Worm (Caenorhabditis elegans) whole organism, young adult: ENCODE results near the gene F55G11.6.
A peak's percentile ranks its signal among the peaks of the same experiment; 100 is the strongest.

ENCODE experiments used
- B0019.2 ChIP-seq: fragments of 200-800 bp; sonication (Bioruptor generic); conservative IDR thresholded peaks from 2 replicates; pipeline ENCODE4 v1.3.6; 2022; ENCODE audit warnings: missing genetic modification reagents, missing genetic modification characterization, missing compliant biosample characterization
- F10E7.11 ChIP-seq: sonication (generic microtip); optimal IDR thresholded peaks from 2 replicates; lab custom pipeline; 2017; ENCODE audit warnings: mild to moderate bottlenecking, missing genetic modification characterization, moderate library complexity, missing compliant biosample characterization
- F23B12.7 ChIP-seq: sonication (generic microtip); optimal IDR thresholded peaks from 2 replicates; lab custom pipeline; 2017; ENCODE audit warnings: missing genetic modification characterization, mild to moderate bottlenecking, missing compliant biosample characterization, antibody characterized with exemption, moderate library complexity; ENCODE audit not compliant: insufficient read depth
- F33H1.4 ChIP-seq: fragments of 200-800 bp; sonication (Bioruptor generic); IDR thresholded peaks from 2 replicates; pipeline ENCODE4 v1.3.6; 2022; ENCODE audit warnings: missing genetic modification reagents, missing genetic modification characterization, missing compliant biosample characterization
- F39B2.1 ChIP-seq: fragments of 200-800 bp; sonication (Bioruptor generic); IDR thresholded peaks from 2 replicates; pipeline ENCODE4 v1.3.6; 2022; ENCODE audit warnings: missing genetic modification reagents, missing genetic modification characterization, missing compliant biosample characterization
- F49E8.2 ChIP-seq: sonication (generic microtip); optimal IDR thresholded peaks from 3 replicates; lab custom pipeline; 2017; ENCODE audit warnings: missing genetic modification characterization, mild to moderate bottlenecking, missing compliant biosample characterization, antibody characterized with exemption, moderate library complexity; ENCODE audit not compliant: insufficient read depth
- K12H6.12 ChIP-seq: fragments of 200-800 bp; sonication (Bioruptor generic); optimal IDR thresholded peaks from 2 replicates; lab custom pipeline; 2018; ENCODE audit warnings: mild to moderate bottlenecking, missing genetic modification characterization, missing compliant biosample characterization
- Y95B8A.8 ChIP-seq: fragments of 200-800 bp; sonication (Bioruptor generic); IDR thresholded peaks from 2 replicates; pipeline ENCODE4 v1.3.6; 2022; ENCODE audit warnings: missing genetic modification reagents, missing genetic modification characterization, missing compliant biosample characterization
- ZK185.1 ChIP-seq: sonication (generic microtip); optimal IDR thresholded peaks from 2 replicates; lab custom pipeline; 2016; ENCODE audit warnings: mild to moderate bottlenecking, missing genetic modification characterization, missing compliant biosample characterization; ENCODE audit not compliant: poor library complexity, severe bottlenecking
- atf-7 ChIP-seq: sonication (generic microtip); optimal IDR thresholded peaks from 2 replicates; lab custom pipeline; 2017; ENCODE audit warnings: mild to moderate bottlenecking, missing genetic modification characterization, missing compliant biosample characterization
- cebp-2 ChIP-seq: fragments of 200-800 bp; sonication (Bioruptor generic); IDR thresholded peaks from 2 replicates; pipeline ENCODE4 v1.3.6; 2022; ENCODE audit warnings: missing genetic modification characterization, missing compliant biosample characterization
- ceh-100 ChIP-seq: fragments of 200-800 bp; sonication (Bioruptor generic); IDR thresholded peaks from 2 replicates; pipeline ENCODE4 v1.3.6; 2022; ENCODE audit warnings: missing genetic modification reagents, missing genetic modification characterization, missing compliant biosample characterization
- ceh-79 ChIP-seq: sonication (generic microtip); optimal IDR thresholded peaks from 2 replicates; lab custom pipeline; 2017; ENCODE audit warnings: mild to moderate bottlenecking, missing genetic modification characterization, missing compliant biosample characterization
- dpff-1 ChIP-seq: sonication (generic microtip); optimal IDR thresholded peaks from 2 replicates; lab custom pipeline; 2017; ENCODE audit warnings: mild to moderate bottlenecking, missing genetic modification characterization, missing compliant biosample characterization
- egrh-3 ChIP-seq: fragments of 200-800 bp; sonication (Bioruptor generic); IDR thresholded peaks from 2 replicates; pipeline ENCODE4 v1.3.6; 2022; ENCODE audit warnings: missing genetic modification reagents, missing genetic modification characterization, missing compliant biosample characterization
- lag-1 ChIP-seq: fragments of 200-800 bp; sonication (Bioruptor generic); IDR thresholded peaks from 2 replicates; pipeline ENCODE4 v1.3.6; 2022; ENCODE audit warnings: missing genetic modification reagents, missing genetic modification characterization, missing compliant biosample characterization
- let-607 ChIP-seq, 2 experiments: fragments of 200-800 bp in 1 of 2; sonication (Bioruptor generic) in 1 of 2; sonication (generic microtip) in 1 of 2; optimal IDR thresholded peaks; 2 replicates each; lab custom pipeline; 2016 to 2018; ENCODE audit warnings: mild to moderate bottlenecking in 2 of 2, missing compliant biosample characterization in 2 of 2, missing genetic modification characterization in 2 of 2, moderate library complexity in 2 of 2, missing genotype in 1 of 2
- lin-54 ChIP-seq: fragments of 200-800 bp; sonication (Bioruptor generic); optimal IDR thresholded peaks from 2 replicates; lab custom pipeline; 2018; ENCODE audit warnings: mild to moderate bottlenecking, missing genetic modification characterization, missing compliant biosample characterization
- lsy-27 ChIP-seq: sonication (generic microtip); optimal IDR thresholded peaks from 2 replicates; lab custom pipeline; 2017; ENCODE audit warnings: missing genetic modification characterization, mild to moderate bottlenecking, missing compliant biosample characterization, antibody characterized with exemption, missing genotype, borderline replicate concordance; ENCODE audit not compliant: insufficient read depth
- madf-6 ChIP-seq: fragments of 200-800 bp; sonication (Bioruptor generic); IDR thresholded peaks from 2 replicates; pipeline ENCODE4 v1.3.6; 2022; ENCODE audit warnings: missing genetic modification reagents, missing genetic modification characterization, missing compliant biosample characterization
- madf-8 ChIP-seq: fragments of 200-800 bp; sonication (Bioruptor generic); conservative IDR thresholded peaks from 2 replicates; pipeline ENCODE4 v1.3.6; 2022; ENCODE audit warnings: missing genetic modification reagents, missing genetic modification characterization, missing compliant biosample characterization
- mxl-1 ChIP-seq: sonication (generic microtip); optimal IDR thresholded peaks from 2 replicates; lab custom pipeline; 2016; ENCODE audit warnings: missing genetic modification characterization, missing compliant biosample characterization
- nfya-2 ChIP-seq: fragments of 200-800 bp; sonication (Bioruptor generic); IDR thresholded peaks from 2 replicates; pipeline ENCODE4 v1.3.6; 2022; ENCODE audit warnings: missing genetic modification reagents, missing genetic modification characterization, missing compliant biosample characterization
- nfyb-1 ChIP-seq: fragments of 200-800 bp; sonication (Bioruptor generic); IDR thresholded peaks from 2 replicates; pipeline ENCODE4 v1.3.6; 2022; ENCODE audit warnings: missing genetic modification reagents, missing genetic modification characterization, missing compliant biosample characterization
- nhr-27 ChIP-seq: fragments of 200-800 bp; sonication (Bioruptor generic); optimal IDR thresholded peaks from 2 replicates; lab custom pipeline; 2018; ENCODE audit warnings: mild to moderate bottlenecking, missing genetic modification characterization, moderate library complexity, missing compliant biosample characterization
- nhr-80 ChIP-seq: sonication (generic microtip); optimal IDR thresholded peaks from 2 replicates; lab custom pipeline; 2016; ENCODE audit warnings: missing genetic modification characterization, missing compliant biosample characterization
- pbrm-1 ChIP-seq: fragments of 200-800 bp; sonication (Bioruptor generic); IDR thresholded peaks from 2 replicates; pipeline ENCODE4 v1.3.6; 2022; ENCODE audit warnings: missing genetic modification reagents, missing genetic modification characterization, missing compliant biosample characterization
- repo-1 ChIP-seq: sonication (generic microtip); optimal IDR thresholded peaks from 2 replicates; lab custom pipeline; 2017; ENCODE audit warnings: mild to moderate bottlenecking, missing genetic modification characterization, missing compliant biosample characterization
- snpc-4 ChIP-seq, 5 experiments: fragments of 150-350 bp in 1 of 5; sonication (generic microtip) in 4 of 5; optimal IDR thresholded peaks; 2 replicates each; lab custom pipeline; 2014 to 2018; ENCODE audit warnings: missing genetic modification characterization in 5 of 5, missing biosample characterization in 3 of 5, antibody characterized with exemption in 2 of 5, mild to moderate bottlenecking in 2 of 5, missing compliant biosample characterization in 2 of 5, missing genotype in 2 of 5, moderate library complexity in 2 of 5, missing genetic modification reagents in 1 of 5
- unc-130 ChIP-seq: sonication (generic microtip); optimal IDR thresholded peaks from 2 replicates; lab custom pipeline; 2016; ENCODE audit warnings: missing genetic modification reagents, missing genetic modification characterization, missing compliant biosample characterization
- zim-3 ChIP-seq: sonication (generic microtip); optimal IDR thresholded peaks from 2 replicates; lab custom pipeline; 2017; ENCODE audit warnings: mild to moderate bottlenecking, missing genetic modification characterization, moderate library complexity, missing compliant biosample characterization
- ztf-6 ChIP-seq: fragments of 200-800 bp; sonication (Bioruptor generic); IDR thresholded peaks from 2 replicates; pipeline ENCODE4 v1.3.6; 2022; ENCODE audit warnings: missing genetic modification reagents, missing genetic modification characterization, missing compliant biosample characterization

Gene F55G11.6

DNA sequence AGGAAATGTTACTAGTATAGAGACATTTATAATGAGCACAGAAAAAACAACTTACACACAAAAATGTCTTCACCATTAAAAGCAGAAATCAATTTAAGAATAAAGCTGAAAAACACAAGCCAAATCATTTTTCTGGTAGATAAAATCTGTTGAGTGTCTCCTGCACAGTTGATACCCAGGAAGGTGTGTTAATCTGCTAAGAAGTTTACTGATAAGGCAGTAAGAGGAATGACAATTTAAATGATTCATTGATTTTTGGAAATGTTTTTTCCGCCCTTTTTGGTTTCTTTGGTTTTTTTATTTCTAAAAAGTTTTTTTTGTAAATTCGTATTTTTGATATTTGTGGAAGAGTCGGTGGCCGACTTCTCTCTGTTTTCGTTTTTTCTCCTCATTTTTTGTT is 28.1 kb downstream of the F55G11.6 start, which contains the start of gene K10D11.3:
Gene K10D11.3 (minus strand): TSS at position 174 of the 400 bp plus-strand sequence.
- TF ChIP-seq F10E7.11 = no peak
- TF ChIP-seq nhr-80 (tag; lab: Kevin White, UChicago) = peak; percentile 11

DNA sequence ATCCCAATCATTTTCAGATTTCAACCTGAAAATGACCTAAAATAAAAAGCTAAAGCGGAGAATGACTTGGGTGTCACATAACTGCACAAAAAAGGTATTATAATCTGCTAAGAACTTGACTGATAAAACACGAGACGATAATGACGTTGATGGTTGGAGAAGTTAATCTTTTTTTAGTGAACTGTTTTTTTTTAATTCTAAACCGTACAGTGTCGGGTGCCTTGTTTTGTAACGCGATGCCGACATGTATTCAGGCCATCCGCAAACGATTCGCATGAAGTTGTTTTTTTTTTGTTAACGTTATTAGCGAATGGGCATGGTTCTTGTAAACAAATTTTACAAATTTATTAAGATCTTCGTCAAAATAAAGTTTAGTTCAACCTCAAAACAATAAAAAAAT is 31.5 kb downstream of the F55G11.6 start, which contains the start of gene K10D11.6:
Gene K10D11.6 (minus strand): TSS at position 101 of the 400 bp plus-strand sequence.
- TF ChIP-seq unc-130 (GFP tag; lab: Kevin White, UChicago) (no peak), snpc-4 (GFP tag; optimal IDR thresholded peaks at IDR 0.05; lab: Kevin White, UChicago) (no peak), snpc-4 (tag; optimal IDR thresholded peaks at IDR 0.05; lab: Kevin White, UChicago) (peak in 1 of 4 experiments; percentile 42), nhr-80 (tag; lab: Kevin White, UChicago) (peak; percentile 22), cebp-2 (GFP tag; lab: Robert Waterston, UW) (no peak)
- TF ChIP-seq, all 124 proteins: peak for 2

DNA sequence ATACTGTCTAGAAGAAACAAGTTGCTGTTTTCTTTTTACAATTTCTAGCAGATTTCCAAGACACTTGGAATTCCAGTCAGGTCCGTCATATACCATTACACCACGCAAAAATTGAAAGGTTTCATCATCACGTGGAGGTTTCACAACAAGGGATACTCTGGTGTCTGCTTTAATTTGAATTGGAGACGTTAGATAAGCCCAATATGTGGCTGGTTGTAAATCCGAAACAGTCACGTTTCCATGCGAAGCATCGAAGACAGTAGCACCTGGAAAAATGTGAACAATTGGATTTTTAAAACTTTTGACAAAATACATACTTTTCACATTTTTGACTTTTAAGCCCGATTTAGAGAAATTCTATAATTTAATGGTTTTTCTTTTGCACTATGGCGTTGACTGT is 32.8 kb downstream of the F55G11.6 start:
- no peak for TF ChIP-seq ceh-100 (GFP tag; lab: Robert Waterston, UW)
- no peak for TF ChIP-seq mxl-1 (tag; lab: Kevin White, UChicago)
- no peak for TF ChIP-seq ztf-6
- no peak for TF ChIP-seq dpff-1 (tag; lab: Kevin White, UChicago)
- TF ChIP-seq nfyb-1 (GFP tag; lab: Robert Waterston, UW) = no peak
- TF ChIP-seq nfya-2 (GFP tag; lab: Robert Waterston, UW) = no peak
- TF ChIP-seq lsy-27 (tag; lab: Kevin White, UChicago) = no peak
- TF ChIP-seq nhr-27 (tag; lab: Kevin White, UChicago) = no peak
- no peak for TF ChIP-seq zim-3 (tag; lab: Kevin White, UChicago)
- TF ChIP-seq lag-1 = no peak
- TF ChIP-seq pbrm-1 (GFP tag; lab: Robert Waterston, UW) = no peak
- TF ChIP-seq F33H1.4 = no peak
- TF ChIP-seq madf-6 (GFP tag; lab: Robert Waterston, UW) = no peak
- TF ChIP-seq ZK185.1 (tag; lab: Kevin White, UChicago) = no peak
- no peak for TF ChIP-seq repo-1 (tag; lab: Kevin White, UChicago)
- TF ChIP-seq ceh-79 (tag; lab: Kevin White, UChicago) = no peak

DNA sequence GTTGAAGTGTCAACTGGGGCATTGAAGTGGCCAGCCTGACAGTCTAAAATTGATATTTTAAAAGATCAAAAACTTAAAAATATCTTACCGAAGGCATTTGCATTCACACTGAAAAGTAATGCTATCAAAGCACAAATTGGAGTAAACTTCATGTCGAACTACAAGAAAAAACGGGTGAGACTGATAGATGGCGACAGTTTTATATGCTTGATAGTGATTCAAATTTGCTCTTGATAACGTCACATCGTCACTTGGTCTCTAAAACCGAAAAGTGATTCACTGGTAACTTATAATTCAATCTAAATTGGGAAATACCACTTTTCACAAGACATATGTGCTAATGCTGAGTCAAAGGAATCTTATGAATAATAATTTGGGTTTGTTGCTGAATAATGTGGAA is 33.8 kb downstream of the F55G11.6 start, which contains the start of gene K10D11.5:
Gene K10D11.5 (minus strand): TSS at position 215 of the 400 bp plus-strand sequence.
- TF ChIP-seq K12H6.12 (tag; lab: Kevin White, UChicago) (no peak), F49E8.2 (no peak), lin-54 (GFP tag; lab: Kevin White, UChicago) (no peak), F39B2.1 (GFP tag; lab: Robert Waterston, UW) (no peak), egrh-3 (GFP tag; lab: Robert Waterston, UW) (no peak), B0019.2 (GFP tag; lab: Robert Waterston, UW) (no peak), madf-8 (GFP tag; lab: Robert Waterston, UW) (no peak), nhr-80 (tag; lab: Kevin White, UChicago) (peak; percentile 71), F23B12.7 (tag; lab: Kevin White, UChicago) (no peak), atf-7 (tag; lab: Kevin White, UChicago) (no peak), Y95B8A.8 (GFP tag; lab: Robert Waterston, UW) (no peak), let-607 (tag; optimal IDR thresholded peaks at IDR 0.05; lab: Kevin White, UChicago) (peak in 1 of 2 experiments; percentile 60)
